Fruit fly (Drosophila melanogaster): ENCODE measurements around the gene CG7691.

DNA sequence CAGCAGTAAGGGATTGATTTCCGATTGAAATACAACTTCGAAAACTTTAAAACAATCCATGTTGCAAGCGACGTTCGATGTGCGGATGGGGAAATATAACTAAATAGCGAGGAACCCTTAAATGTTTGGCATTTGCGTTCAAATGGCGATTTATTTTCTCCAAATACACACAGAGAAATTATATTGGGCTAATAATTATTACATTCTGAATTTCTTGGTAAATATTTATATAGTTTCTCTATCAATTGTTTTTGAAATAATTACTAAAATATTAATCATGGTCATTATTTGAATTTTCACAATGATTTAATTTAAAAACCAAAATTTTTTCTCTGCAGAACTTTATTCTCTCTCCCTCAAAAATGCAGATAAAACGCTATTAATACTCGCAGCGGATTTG is 5.4 kb downstream of the CG7691 start, which contains the start of the genes CG43210 and hemo:
- no peak for TF ChIP-seq CG15710 (tag; optimal IDR thresholded peaks at IDR 0.05)
- no peak for TF ChIP-seq CG4496 (GFP tag; IDR thresholded peaks at IDR 0.05)
- no peak for TF ChIP-seq CG10348 (GFP tag; IDR thresholded peaks at IDR 0.05)
- TF ChIP-seq CG14655 (GFP tag; optimal IDR thresholded peaks at IDR 0.05) = peak; percentile 11
- TF ChIP-seq CG8301 (tag; optimal IDR thresholded peaks at IDR 0.05) = no peak
- no peak for TF ChIP-seq CG17806 (tag; optimal IDR thresholded peaks at IDR 0.05)

Measured in whole organism, pupa.